Fruit fly (Drosophila melanogaster): Measurements from ENCODE around the gene CG31269.

Gene CG31269

DNA sequence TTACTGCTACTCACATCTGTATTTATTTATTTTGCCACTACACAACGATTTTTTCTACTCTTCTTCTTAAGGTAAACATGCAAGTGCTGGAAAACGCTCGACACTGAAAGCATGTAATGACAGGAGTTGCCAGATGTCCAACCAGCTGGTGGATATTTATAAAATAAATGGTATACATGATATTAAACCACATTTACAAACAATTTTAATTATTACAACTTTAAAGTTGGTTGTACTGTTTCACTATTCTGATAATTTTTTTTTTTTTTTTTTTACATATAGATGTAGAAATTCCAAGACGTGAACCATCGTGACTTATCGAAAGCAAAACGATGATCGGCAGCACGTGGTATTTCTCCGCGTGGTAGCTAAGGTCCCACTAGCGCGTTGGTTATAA, 47.1 kb upstream of the CG31269 start, which contains the start of the genes Keap1 and kuk (continued):
- TF ChIP-seq CG1233 (GFP tag; optimal IDR thresholded peaks at IDR 0.05) (peak; percentile 6), chm (GFP tag; IDR thresholded peaks at IDR 0.05) (no peak), ken (GFP tag; IDR thresholded peaks at IDR 0.05) (peak; percentile 80), CG30020 (tag; optimal IDR thresholded peaks at IDR 0.05) (peak; percentile 9), yki (optimal IDR thresholded peaks at IDR 0.05) (no peak), CG30403 (GFP tag; optimal IDR thresholded peaks at IDR 0.05) (peak; percentile 73), Jarid2 (GFP tag; optimal IDR thresholded peaks at IDR 0.05) (peak; percentile 16), CG15601 (tag; optimal IDR thresholded peaks at IDR 0.05) (peak; percentile 1), CG4328 (GFP tag; optimal IDR thresholded peaks at IDR 0.05) (no peak), sens (GFP tag) (peak; percentile 89), HmgZ (tag; optimal IDR thresholded peaks at IDR 0.05) (peak; percentile 73), Kr (GFP tag; optimal IDR thresholded peaks at IDR 0.05) (no peak), Rfx (GFP tag; IDR thresholded peaks at IDR 0.05) (peak; percentile 80), zfh2 (GFP tag; optimal IDR thresholded peaks at IDR 0.05) (peak; percentile 56), pzg (GFP tag; optimal IDR thresholded peaks at IDR 0.05) (peak; percentile 82), CG31224 (GFP tag; IDR thresholded peaks at IDR 0.05) (0 out of 2 replicates have a peak, but pooled peaks have one; percentile 32), CG32772 (GFP tag; IDR thresholded peaks at IDR 0.05) (peak; percentile 46; the same call in 1 of the 2 replicates), CG6683 (GFP tag; optimal IDR thresholded peaks at IDR 0.05) (no peak), ems (GFP tag; optimal IDR thresholded peaks at IDR 0.05) (peak; percentile 47), fu2 (GFP tag; optimal IDR thresholded peaks at IDR 0.05) (peak; percentile 63), CG33213 (GFP tag; optimal IDR thresholded peaks at IDR 0.05) (peak; percentile 77), gfzf (GFP tag; optimal IDR thresholded peaks at IDR 0.05) (peak; percentile 94), CG10654 (GFP tag; optimal IDR thresholded peaks at IDR 0.05) (peak; percentile 43), org-1 (GFP tag; optimal IDR thresholded peaks at IDR 0.05) (no peak), CG12155 (GFP tag; optimal IDR thresholded peaks at IDR 0.05) (peak; percentile 58), CG10979 (tag; optimal IDR thresholded peaks at IDR 0.05) (no peak)

DNA sequence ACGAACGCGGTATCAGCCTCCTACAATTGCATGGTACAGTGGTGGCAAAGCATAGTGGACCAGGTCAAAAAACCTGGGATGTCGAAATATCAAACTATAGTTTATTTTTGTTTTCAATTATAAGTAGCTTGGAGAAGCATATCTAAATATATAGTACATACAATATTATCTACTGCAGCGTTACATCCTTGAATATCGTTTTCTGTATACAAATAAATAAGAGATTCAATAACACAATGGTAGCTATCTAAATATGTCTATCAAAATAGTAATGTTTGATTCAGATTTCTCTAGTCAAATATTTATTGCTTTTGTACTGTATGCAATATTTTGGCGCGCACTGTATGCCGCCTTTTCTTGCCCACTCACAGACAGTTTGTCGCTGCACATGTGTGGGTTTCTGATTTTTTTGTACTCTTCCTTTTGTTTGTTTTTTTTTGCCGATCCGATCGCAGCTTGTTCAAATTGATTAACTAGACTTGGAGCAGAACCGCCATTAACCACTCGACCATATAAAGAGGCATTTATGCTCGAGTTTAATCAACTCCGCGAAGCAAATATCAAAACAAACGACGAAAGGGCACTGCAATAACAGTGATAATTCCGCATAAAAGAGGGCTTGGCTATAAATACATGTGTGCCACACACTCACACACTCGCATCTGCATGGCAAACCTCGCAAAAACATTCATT, 46.1 kb upstream of the CG31269 start:
- TF ChIP-seq CG8388 (GFP tag; optimal IDR thresholded peaks at IDR 0.05) = peak; percentile 99
- peak; percentile 94 for TF ChIP-seq CG15601 (tag; optimal IDR thresholded peaks at IDR 0.05)
- TF ChIP-seq br (optimal IDR thresholded peaks at IDR 0.05) = no peak
- TF ChIP-seq bowl (GFP tag; IDR thresholded peaks at IDR 0.05) = peak; percentile 75; the same call in 1 of the 2 replicates
- peak; percentile 95 for TF ChIP-seq CG12219 (GFP tag; optimal IDR thresholded peaks at IDR 0.05)
- peak; percentile 82 for TF ChIP-seq sima (GFP tag; optimal IDR thresholded peaks at IDR 0.05)
- peak; percentile 69 for TF ChIP-seq CG4360 (GFP tag; IDR thresholded peaks at IDR 0.05)
- peak; percentile 88 for TF ChIP-seq CG9817 (tag; optimal IDR thresholded peaks at IDR 0.05)
- peak; percentile 88 for TF ChIP-seq B-H1 (GFP tag; IDR thresholded peaks at IDR 0.05)
- peak; percentile 94 for TF ChIP-seq Six4 (GFP tag; optimal IDR thresholded peaks at IDR 0.05)
- TF ChIP-seq HLH54F (GFP tag; optimal IDR thresholded peaks at IDR 0.05) = peak; percentile 86
- peak; percentile 73 for TF ChIP-seq ab (GFP tag; optimal IDR thresholded peaks at IDR 0.05)
- peak; percentile 70 for TF ChIP-seq CG7928 (GFP tag; optimal IDR thresholded peaks at IDR 0.05)
- no peak for TF ChIP-seq Bgb (GFP tag; IDR thresholded peaks at IDR 0.05; ENCODE audit: partially characterized antibody)
- no peak for TF ChIP-seq hth (optimal IDR thresholded peaks at IDR 0.05)
- TF ChIP-seq CG33557 (GFP tag; optimal IDR thresholded peaks at IDR 0.05) = peak; percentile 94
- TF ChIP-seq fd3F (GFP tag; optimal IDR thresholded peaks at IDR 0.05) = peak; percentile 91
- peak; percentile 93 for TF ChIP-seq D19A (tag; optimal IDR thresholded peaks at IDR 0.05)
- peak; percentile 95 for TF ChIP-seq CG6689 (GFP tag; IDR thresholded peaks at IDR 0.05)
- TF ChIP-seq Trl (optimal IDR thresholded peaks at IDR 0.05) = no peak
- peak; percentile 91 for TF ChIP-seq Trl (GFP tag; optimal IDR thresholded peaks at IDR 0.05)
- peak; percentile 82 for TF ChIP-seq CG6175 (GFP tag; IDR thresholded peaks at IDR 0.05)
- peak; percentile 91 for TF ChIP-seq CG32772 (GFP tag; IDR thresholded peaks at IDR 0.05)
- peak; percentile 79 for TF ChIP-seq CG16779 (GFP tag; IDR thresholded peaks at IDR 0.05)
- TF ChIP-seq CG12744 (GFP tag; optimal IDR thresholded peaks at IDR 0.05) = peak; percentile 90
- TF ChIP-seq amos (GFP tag; IDR thresholded peaks at IDR 0.05; ENCODE audit: partially characterized antibody) = no peak
- peak; percentile 87 to 92 for TF ChIP-seq Pdp1 (GFP tag; optimal IDR thresholded peaks at IDR 0.05)
- TF ChIP-seq CG12299 (tag; optimal IDR thresholded peaks at IDR 0.05) = peak; percentile 96

All from whole organism, embryonic.